Fruit fly (Drosophila melanogaster) whole organism, embryonic: ENCODE data around the gene pigs.

Experiments
- ATbp ChIP-seq: fragments of 200-800 bp; sonication (Bioruptor generic); optimal IDR thresholded peaks from 2 replicates; lab custom pipeline; 2017; ENCODE audit warnings: missing biosample characterization, mild to moderate bottlenecking, missing genetic modification characterization, missing genetic modification reagents
- CG10431 ChIP-seq: fragments of 200-800 bp; sonication (Bioruptor generic); optimal IDR thresholded peaks from 3 replicates; lab custom pipeline; 2018; ENCODE audit warnings: missing biosample characterization, mild to moderate bottlenecking, missing genetic modification characterization
- CG11398 ChIP-seq: fragments of 200-800 bp; sonication (Bioruptor generic); optimal IDR thresholded peaks from 2 replicates; lab custom pipeline; 2016; ENCODE audit warnings: missing biosample characterization, missing genetic modification characterization
- CG12104 ChIP-seq: fragments of 200-800 bp; sonication (Bioruptor generic); optimal IDR thresholded peaks from 3 replicates; lab custom pipeline; 2016; ENCODE audit warnings: missing biosample characterization, missing genetic modification characterization
- CG12155 ChIP-seq: fragments of 200-800 bp; sonication (Bioruptor generic); optimal IDR thresholded peaks from 3 replicates; lab custom pipeline; 2016; ENCODE audit warnings: missing biosample characterization, missing genetic modification characterization
- CG12942 ChIP-seq: fragments of 200-800 bp; sonication (Bioruptor generic); optimal IDR thresholded peaks from 3 replicates; lab custom pipeline; 2016; ENCODE audit warnings: missing biosample characterization, missing genetic modification characterization
- CG13287 ChIP-seq: fragments of 200-800 bp; sonication (Bioruptor generic); IDR thresholded peaks from 2 replicates; pipeline ENCODE4 v1.3.6; 2022; ENCODE audit warnings: missing biosample characterization, missing genetic modification characterization; ENCODE audit not compliant: partially characterized antibody
- CG14014 ChIP-seq: fragments of 200-800 bp; sonication (Bioruptor generic); IDR thresholded peaks from 2 replicates; pipeline ENCODE4 v1.3.6; 2022; ENCODE audit warnings: missing biosample characterization, missing genetic modification characterization
- CG15269 ChIP-seq: fragments of 200-800 bp; sonication (Bioruptor generic); optimal IDR thresholded peaks from 2 replicates; lab custom pipeline; 2018; ENCODE audit warnings: missing biosample characterization, mild to moderate bottlenecking, missing genetic modification characterization, moderate library complexity
- CG1529 ChIP-seq: fragments of 200-800 bp; sonication (Bioruptor generic); optimal IDR thresholded peaks from 3 replicates; lab custom pipeline; 2018; ENCODE audit warnings: missing biosample characterization, missing genetic modification characterization
- CG15601 ChIP-seq: fragments of 200-800 bp; sonication (Bioruptor generic); optimal IDR thresholded peaks from 3 replicates; lab custom pipeline; 2019; ENCODE audit warnings: missing biosample characterization, mild to moderate bottlenecking, missing genetic modification characterization, moderate library complexity
- CG1603 ChIP-seq: fragments of 200-800 bp; sonication (Bioruptor generic); optimal IDR thresholded peaks from 2 replicates; lab custom pipeline; 2019; ENCODE audit warnings: missing biosample characterization, mild to moderate bottlenecking, missing genetic modification characterization, moderate library complexity
- CG18011 ChIP-seq: fragments of 200-800 bp; sonication (Bioruptor generic); optimal IDR thresholded peaks from 2 replicates; lab custom pipeline; 2017; ENCODE audit warnings: missing biosample characterization, missing genetic modification characterization, mild to moderate bottlenecking, moderate library complexity, missing genotype
- CG18262 ChIP-seq: fragments of 200-800 bp; optimal IDR thresholded peaks from 3 replicates; lab custom pipeline; 2019; ENCODE audit warnings: missing biosample characterization, mild to moderate bottlenecking, missing genetic modification characterization, moderate library complexity
- CG18599 ChIP-seq: fragments of 200-800 bp; sonication (Bioruptor generic); optimal IDR thresholded peaks from 3 replicates; lab custom pipeline; 2017; ENCODE audit warnings: missing biosample characterization, missing genetic modification characterization, mild to moderate bottlenecking, moderate library complexity, missing genetic modification reagents
- CG2116 ChIP-seq: fragments of 200-800 bp; sonication (Bioruptor generic); optimal IDR thresholded peaks from 3 replicates; lab custom pipeline; 2018; ENCODE audit warnings: missing biosample characterization, mild to moderate bottlenecking, missing genetic modification characterization
- CG32772 ChIP-seq: fragments of 200-800 bp; sonication (Bioruptor generic); IDR thresholded peaks from 2 replicates; pipeline ENCODE4 v1.3.6; 2022; ENCODE audit warnings: missing biosample characterization, missing genetic modification characterization
- CG3407 ChIP-seq: fragments of 200-800 bp; sonication (Bioruptor generic); optimal IDR thresholded peaks from 2 replicates; lab custom pipeline; 2018; ENCODE audit warnings: missing biosample characterization, mild to moderate bottlenecking, missing genetic modification characterization
- CG4404 ChIP-seq: fragments of 200-800 bp; sonication (Bioruptor generic); IDR thresholded peaks from 2 replicates; pipeline ENCODE4 v1.3.6; 2022; ENCODE audit warnings: missing biosample characterization, missing genetic modification characterization
- CG7987 ChIP-seq: fragments of 200-800 bp; sonication (Bioruptor generic); optimal IDR thresholded peaks from 2 replicates; lab custom pipeline; 2018; ENCODE audit warnings: missing biosample characterization, mild to moderate bottlenecking, missing genetic modification characterization, moderate library complexity
- CG9797 ChIP-seq: fragments of 200-800 bp; sonication (Bioruptor generic); optimal IDR thresholded peaks from 3 replicates; lab custom pipeline; 2018; ENCODE audit warnings: missing biosample characterization, mild to moderate bottlenecking, missing genetic modification characterization
- Eip74EF ChIP-seq, 2 experiments: fragments of 200-800 bp in 1 of 2; fragments of >200 bp in 1 of 2; sonication (Bioruptor generic) in 1 of 2; optimal IDR thresholded peaks; 2 replicates each; lab custom pipeline; 2017 to 2019; ENCODE audit warnings: missing biosample characterization in 2 of 2, missing genetic modification characterization in 2 of 2, mild to moderate bottlenecking in 1 of 2, moderate library complexity in 1 of 2
- Elba2 ChIP-seq: fragments of 200-800 bp; sonication (Bioruptor generic); optimal IDR thresholded peaks from 3 replicates; lab custom pipeline; 2016; ENCODE audit warnings: missing biosample characterization, missing genetic modification characterization
- H15 ChIP-seq: fragments of 200-800 bp; sonication (Bioruptor generic); IDR thresholded peaks from 3 replicates; pipeline ENCODE4 v1.3.6; 2022; ENCODE audit warnings: missing biosample characterization, missing genetic modification characterization
- HLH3B ChIP-seq: fragments of 200-800 bp; sonication (Bioruptor generic); IDR thresholded peaks from 2 replicates; pipeline ENCODE4 v1.3.6; 2022; ENCODE audit warnings: missing biosample characterization, missing genetic modification characterization
- Kr ChIP-seq: fragments of 200-800 bp; sonication (Bioruptor generic); optimal IDR thresholded peaks from 2 replicates; lab custom pipeline; 2017; ENCODE audit warnings: missing biosample characterization, mild to moderate bottlenecking, missing genetic modification characterization
- Oaz ChIP-seq: fragments of 200-800 bp; sonication (Bioruptor generic); IDR thresholded peaks from 2 replicates; pipeline ENCODE4 v1.3.6; 2022; ENCODE audit warnings: missing biosample characterization, missing genetic modification characterization
- Pdp1 ChIP-seq, 2 experiments: fragments of 200-800 bp; sonication (Bioruptor generic); optimal IDR thresholded peaks; 3 replicates each; lab custom pipeline; 2016; ENCODE audit warnings: missing biosample characterization in 2 of 2, missing genetic modification characterization in 2 of 2, mild to moderate bottlenecking in 1 of 2, moderate library complexity in 1 of 2
- Taf1 ChIP-seq: fragments of 200-800 bp; sonication (Bioruptor generic); IDR thresholded peaks from 2 replicates; pipeline ENCODE4 v1.3.6; 2022; ENCODE audit warnings: missing biosample characterization, missing genetic modification characterization
- ara ChIP-seq: fragments of 200-800 bp; sonication (Bioruptor generic); IDR thresholded peaks from 2 replicates; pipeline ENCODE4 v1.3.6; 2022; ENCODE audit warnings: missing biosample characterization, missing genetic modification characterization
- dm ChIP-seq: fragments of 200-800 bp; sonication (Bioruptor generic); optimal IDR thresholded peaks from 3 replicates; lab custom pipeline; 2016; ENCODE audit warnings: missing biosample characterization, missing genetic modification characterization
- dmrt99B ChIP-seq: fragments of 200-800 bp; sonication (Bioruptor generic); optimal IDR thresholded peaks from 2 replicates; lab custom pipeline; 2018; ENCODE audit warnings: missing biosample characterization, mild to moderate bottlenecking, missing genetic modification characterization, moderate library complexity
- fd3F ChIP-seq: fragments of 200-800 bp; sonication (Bioruptor generic); optimal IDR thresholded peaks from 2 replicates; lab custom pipeline; 2018; ENCODE audit warnings: missing biosample characterization, mild to moderate bottlenecking, missing genetic modification characterization, moderate library complexity
- grau ChIP-seq: fragments of 200-800 bp; optimal IDR thresholded peaks from 3 replicates; lab custom pipeline; 2019; ENCODE audit warnings: missing biosample characterization, mild to moderate bottlenecking, missing genetic modification characterization, moderate library complexity
- gsb ChIP-seq: fragments of 200-800 bp; sonication (Bioruptor generic); IDR thresholded peaks from 2 replicates; pipeline ENCODE4 v1.3.6; 2022; ENCODE audit warnings: missing biosample characterization, missing genetic modification characterization
- hb ChIP-seq: fragments of 200-800 bp; sonication (Bioruptor generic); IDR thresholded peaks from 3 replicates; pipeline ENCODE4 v1.3.6; 2022; ENCODE audit warnings: missing biosample characterization, missing genetic modification characterization; ENCODE audit not compliant: partially characterized antibody
- hkb ChIP-seq, 2 experiments: fragments of 200-800 bp in 1 of 2; fragments of >200 bp in 1 of 2; sonication (Bioruptor generic) in 1 of 2; IDR thresholded peaks in 1 of 2; optimal IDR thresholded peaks in 1 of 2; 2 replicates each; pipeline versions ENCODE4 v1.3.6 to Lab custom; 2017 to 2022; ENCODE audit warnings: missing biosample characterization in 1 of 2, missing genetic modification characterization in 1 of 2
- jigr1 ChIP-seq: fragments of 200-800 bp; sonication (Bioruptor generic); IDR thresholded peaks from 3 replicates; pipeline ENCODE4 v1.3.6; 2022; ENCODE audit warnings: missing biosample characterization, missing genetic modification characterization
- mld ChIP-seq: fragments of 200-800 bp; sonication (Bioruptor generic); IDR thresholded peaks from 3 replicates; pipeline ENCODE4 v1.3.6; 2022; ENCODE audit warnings: missing biosample characterization, missing genetic modification characterization; ENCODE audit not compliant: partially characterized antibody
- nom ChIP-seq: fragments of 200-800 bp; sonication (Bioruptor generic); optimal IDR thresholded peaks from 2 replicates; lab custom pipeline; 2017; ENCODE audit warnings: missing biosample characterization, missing genetic modification characterization, mild to moderate bottlenecking, moderate library complexity, missing genetic modification reagents
- oc ChIP-seq: fragments of 200-800 bp; sonication (Bioruptor generic); optimal IDR thresholded peaks from 2 replicates; lab custom pipeline; 2018; ENCODE audit warnings: missing biosample characterization, mild to moderate bottlenecking, missing genetic modification characterization, moderate library complexity
- pnt ChIP-seq: fragments of 200-800 bp; sonication (Bioruptor generic); optimal IDR thresholded peaks from 3 replicates; lab custom pipeline; 2016; ENCODE audit warnings: missing biosample characterization, missing genetic modification characterization
- pum ChIP-seq: fragments of 200-800 bp; sonication (Bioruptor generic); optimal IDR thresholded peaks from 2 replicates; lab custom pipeline; 2016; ENCODE audit warnings: missing biosample characterization, missing genetic modification characterization
- salm ChIP-seq: fragments of 200-800 bp; sonication (Bioruptor generic); optimal IDR thresholded peaks from 2 replicates; lab custom pipeline; 2018; ENCODE audit warnings: missing biosample characterization, mild to moderate bottlenecking, missing genetic modification characterization
- scrt ChIP-seq: fragments of 200-800 bp; sonication (Bioruptor generic); optimal IDR thresholded peaks from 2 replicates; lab custom pipeline; 2018; ENCODE audit warnings: missing biosample characterization, mild to moderate bottlenecking, missing genetic modification characterization, moderate library complexity
- toy ChIP-seq: fragments of 200-800 bp; sonication (Bioruptor generic); IDR thresholded peaks from 2 replicates; pipeline ENCODE4 v1.3.6; 2022; ENCODE audit warnings: missing biosample characterization, missing genetic modification characterization
- ttk ChIP-seq: fragments of 200-800 bp; sonication (Bioruptor generic); IDR thresholded peaks from 2 replicates; pipeline ENCODE4 v2.1.2; 2022; ENCODE audit warnings: missing biosample characterization, missing genetic modification characterization
- vfl ChIP-seq: fragments of 200-800 bp; sonication (Bioruptor generic); optimal IDR thresholded peaks from 2 replicates; lab custom pipeline; 2016; ENCODE audit warnings: missing biosample characterization, missing genetic modification characterization
- zf30C ChIP-seq: fragments of 200-800 bp; sonication (Bioruptor generic); optimal IDR thresholded peaks from 3 replicates; lab custom pipeline; 2018; ENCODE audit warnings: missing biosample characterization, mild to moderate bottlenecking, missing genetic modification characterization

pigs gene

DNA sequence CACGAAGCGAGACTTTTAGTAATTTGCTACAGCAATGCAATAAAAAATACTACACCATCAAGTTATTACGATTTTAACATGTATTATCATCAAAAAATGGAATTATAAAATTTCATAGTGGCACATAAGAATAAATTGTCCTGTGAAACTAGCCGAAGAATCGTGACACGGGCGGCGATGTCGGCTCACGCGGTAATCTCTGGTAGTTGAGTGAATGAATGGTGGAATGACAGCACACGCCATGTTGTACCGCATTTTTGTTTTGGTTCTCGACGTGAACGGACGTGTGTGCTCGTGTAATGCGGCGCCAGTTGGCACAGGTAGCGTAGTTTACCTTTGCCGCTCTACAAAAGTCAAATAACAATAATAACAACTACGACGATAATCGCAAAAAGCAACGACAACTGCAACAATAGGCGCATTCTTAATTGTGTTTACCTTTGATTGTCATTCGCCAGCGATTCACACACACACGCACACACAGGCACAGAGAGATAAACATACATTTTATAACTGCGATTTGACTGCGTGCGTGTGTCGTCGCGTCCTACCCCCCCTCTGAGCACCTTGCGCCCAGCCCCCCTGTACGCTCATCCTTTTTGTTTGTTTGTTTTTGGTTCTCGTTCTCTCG lies 99.5 kb downstream of the pigs start, which contains the start of gene CG14441 (continued):
- TF ChIP-seq ATbp (GFP tag; lab: Kevin White, UChicago) (peak; percentile 19), pnt (GFP tag; lab: Kevin White, UChicago) (no peak), CG14014 (GFP tag; lab: Robert Waterston, UW) (no peak), hkb (optimal IDR thresholded peaks at IDR 0.05; lab: Kevin White, UChicago) (no peak), hkb (GFP tag; IDR thresholded peaks at IDR 0.05; lab: Robert Waterston, UW) (peak; percentile 53), jigr1 (no peak), CG1529 (GFP tag; lab: Kevin White, UChicago) (peak; percentile 20), fd3F (GFP tag; lab: Kevin White, UChicago) (no peak), CG9797 (GFP tag; lab: Kevin White, UChicago) (no peak), CG18599 (peak; percentile 79), CG2116 (no peak), scrt (peak; percentile 67), CG32772 (no peak), Oaz (GFP tag; lab: Robert Waterston, UW) (no peak), CG12155 (GFP tag; lab: Kevin White, UChicago) (peak; percentile 26), nom (GFP tag; lab: Kevin White, UChicago) (peak; percentile 73), CG10431 (no peak), zf30C (GFP tag; lab: Kevin White, UChicago) (no peak), CG7987 (GFP tag; lab: Kevin White, UChicago) (peak; percentile 25), gsb (GFP tag; lab: Robert Waterston, UW) (no peak), HLH3B (GFP tag; lab: Robert Waterston, UW) (no peak), CG12104 (GFP tag; lab: Kevin White, UChicago) (peak; percentile 31), Eip74EF (GFP tag; optimal IDR thresholded peaks at IDR 0.05; lab: Kevin White, UChicago) (peak in 1 of 2 experiments; percentile 66), hb (GFP tag; lab: Robert Waterston, UW) (peak; percentile 93), CG3407 (no peak), Pdp1 (GFP tag; optimal IDR thresholded peaks at IDR 0.05; lab: Kevin White, UChicago) (peak; percentile 16 to 30), vfl (GFP tag; lab: Kevin White, UChicago) (peak; percentile 34), Kr (GFP tag; lab: Kevin White, UChicago) (no peak), dm (peak; percentile 64), CG11398 (GFP tag; lab: Kevin White, UChicago) (peak; percentile 56), Taf1 (GFP tag; lab: Robert Waterston, UW) (no peak), CG15269 (tag; lab: Kevin White, UChicago) (peak; percentile 46), salm (peak; percentile 19), CG18011 (GFP tag; lab: Kevin White, UChicago) (peak; percentile 0), CG13287 (peak; percentile 100), grau (peak; percentile 65), H15 (GFP tag; lab: Robert Waterston, UW) (no peak), dmrt99B (tag; lab: Kevin White, UChicago) (peak; percentile 56), Elba2 (GFP tag; lab: Kevin White, UChicago) (no peak), ara (GFP tag; lab: Robert Waterston, UW) (0 out of 2 replicates have a peak, but pooled peaks have one; percentile 34), CG1603 (tag; lab: Kevin White, UChicago) (peak; percentile 32), CG4404 (no peak), mld (GFP tag; lab: Robert Waterston, UW) (peak; percentile 96), pum (GFP tag; lab: Kevin White, UChicago) (no peak), CG12942 (no peak), CG18262 (tag; lab: Kevin White, UChicago) (peak; percentile 17), ttk (no peak), toy (0 out of 2 replicates have a peak, but pooled peaks have one; percentile 27), CG15601 (tag; lab: Kevin White, UChicago) (peak; percentile 12), oc (tag; lab: Kevin White, UChicago) (no peak)
